Worm (Caenorhabditis elegans) whole organism, L1 larva: Measurements from ENCODE around the gene srt-39.

Experiments
- aha-1 ChIP-seq: fragments of 150-350 bp; optimal IDR thresholded peaks from 2 replicates; lab custom pipeline; 2014; ENCODE audit warnings: missing biosample characterization, missing genetic modification characterization
- elt-3 ChIP-seq, 6 experiments: fragments of 150-350 bp in 1 of 6; sonication (generic microtip); optimal IDR thresholded peaks; 2 replicates each; lab custom pipeline; 2017 to 2018; ENCODE audit warnings: missing biosample characterization in 6 of 6, missing genetic modification characterization in 6 of 6, inconsistent platforms in 1 of 6
- fkh-10 ChIP-seq: sonication (generic microtip); optimal IDR thresholded peaks from 2 replicates; lab custom pipeline; 2017; ENCODE audit warnings: missing biosample characterization, missing genetic modification reagents, missing genetic modification characterization
- mdl-1 ChIP-seq, 2 experiments: fragments of 150-350 bp; optimal IDR thresholded peaks; 2 replicates each; lab custom pipeline; 2014 to 2017; ENCODE audit warnings: missing biosample characterization in 2 of 2, missing genetic modification characterization in 2 of 2, inconsistent platforms in 1 of 2
- nhr-77 ChIP-seq: fragments of 150-350 bp; optimal IDR thresholded peaks from 2 replicates; lab custom pipeline; 2014; ENCODE audit warnings: missing biosample characterization, missing genetic modification characterization
- snpc-4 ChIP-seq: fragments of 150-350 bp; optimal IDR thresholded peaks from 2 replicates; lab custom pipeline; 2014; ENCODE audit warnings: missing biosample characterization, missing genetic modification characterization

- TF ChIP-seq aha-1 (tag; lab: Kevin White, UChicago) (no peak), nhr-77 (tag; lab: Kevin White, UChicago) (no peak), mdl-1 (tag; optimal IDR thresholded peaks at IDR 0.05; lab: Kevin White, UChicago) (no peak), elt-3 (tag; optimal IDR thresholded peaks at IDR 0.05; lab: Kevin White, UChicago) (no peak), snpc-4 (tag; lab: Kevin White, UChicago) (no peak), fkh-10 (GFP tag; lab: Kevin White, UChicago) (no peak)
Measured at ce11 chrV:12443754-12444153, 40.9 kb upstream of the srt-39 start, which contains the start of gene pals-39.
